Worm (Caenorhabditis elegans): ENCODE data around the gene F38H4.4.

ce11 chrIV:11871898-11872297 is 23.8 kb downstream of the F38H4.4 start:
- no peak for TF ChIP-seq ces-1 (GFP tag; optimal IDR thresholded peaks at IDR 0.05)
- TF ChIP-seq lin-13 (GFP tag; optimal IDR thresholded peaks at IDR 0.05), result no peak
- TF ChIP-seq skn-1 (tag; optimal IDR thresholded peaks at IDR 0.05), result no peak
- no peak for TF ChIP-seq C34B4.2 (tag; optimal IDR thresholded peaks at IDR 0.05)
- no peak for TF ChIP-seq aha-1 (tag; optimal IDR thresholded peaks at IDR 0.05)
- TF ChIP-seq ceh-8 (GFP tag; optimal IDR thresholded peaks at IDR 0.05), result no peak
- TF ChIP-seq mdl-1 (tag; optimal IDR thresholded peaks at IDR 0.05), result no peak
- no peak for TF ChIP-seq nhr-237 (tag; optimal IDR thresholded peaks at IDR 0.05)
- TF ChIP-seq ztf-4 (tag; optimal IDR thresholded peaks at IDR 0.05), result no peak

Data from whole organism, L1 larva.